Worm (Caenorhabditis elegans) whole organism, L2 larva: ENCODE data around the gene F43C11.12.

Experiments
- R02D3.7 ChIP-seq: fragments of 150-350 bp; optimal IDR thresholded peaks from 2 replicates; lab custom pipeline; 2014; ENCODE audit warnings: missing biosample characterization, missing genetic modification characterization
- alr-1 ChIP-seq: fragments of 150-350 bp; optimal IDR thresholded peaks from 2 replicates; lab custom pipeline; 2014; ENCODE audit warnings: missing biosample characterization, missing genetic modification characterization
- ama-1 ChIP-seq: fragments of 150-350 bp; optimal IDR thresholded peaks from 2 replicates; lab custom pipeline; 2018; ENCODE audit warnings: inconsistent platforms
- blmp-1 ChIP-seq: sonication (generic microtip); optimal IDR thresholded peaks from 2 replicates; lab custom pipeline; 2017; ENCODE audit warnings: missing genetic modification characterization, mild to moderate bottlenecking, missing compliant biosample characterization, antibody characterized with exemption, moderate library complexity; ENCODE audit not compliant: insufficient read depth
- ceh-16 ChIP-seq: fragments of 150-350 bp; optimal IDR thresholded peaks from 2 replicates; lab custom pipeline; 2014; ENCODE audit warnings: missing biosample characterization, missing genetic modification characterization
- elt-1 ChIP-seq: fragments of 150-350 bp; optimal IDR thresholded peaks from 2 replicates; lab custom pipeline; 2014; ENCODE audit warnings: missing biosample characterization, missing genetic modification characterization
- elt-3 ChIP-seq: sonication (generic microtip); optimal IDR thresholded peaks from 2 replicates; lab custom pipeline; 2017; ENCODE audit warnings: missing biosample characterization, missing genetic modification characterization
- fos-1 ChIP-seq: fragments of 150-350 bp; optimal IDR thresholded peaks from 2 replicates; lab custom pipeline; 2014; ENCODE audit warnings: missing biosample characterization, missing genetic modification characterization
- lin-11 ChIP-seq: fragments of 150-350 bp; sonication (generic microtip); optimal IDR thresholded peaks from 2 replicates; lab custom pipeline; 2014; ENCODE audit warnings: missing biosample characterization, missing genetic modification characterization, inconsistent platforms, mixed read lengths
- lin-13 ChIP-seq: fragments of 150-350 bp; optimal IDR thresholded peaks from 2 replicates; lab custom pipeline; 2014; ENCODE audit warnings: missing biosample characterization, missing genetic modification reagents, missing genetic modification characterization
- mab-5 ChIP-seq: fragments of 150-350 bp; optimal IDR thresholded peaks from 2 replicates; lab custom pipeline; 2014; ENCODE audit warnings: missing biosample characterization, missing genetic modification characterization
- mbf-1 ChIP-seq: sonication (generic microtip); optimal IDR thresholded peaks from 2 replicates; lab custom pipeline; 2017; ENCODE audit warnings: missing biosample characterization, missing genetic modification characterization
- nhr-10 ChIP-seq: sonication (generic microtip); optimal IDR thresholded peaks from 2 replicates; lab custom pipeline; 2017; ENCODE audit warnings: missing biosample characterization, missing genetic modification characterization
- nhr-11 ChIP-seq: fragments of 150-350 bp; optimal IDR thresholded peaks from 2 replicates; lab custom pipeline; 2014; ENCODE audit warnings: missing biosample characterization, missing genetic modification characterization
- nhr-12 ChIP-seq: fragments of 150-350 bp; optimal IDR thresholded peaks from 2 replicates; lab custom pipeline; 2014; ENCODE audit warnings: missing biosample characterization, missing genetic modification characterization
- nhr-129 ChIP-seq: fragments of 150-350 bp; optimal IDR thresholded peaks from 2 replicates; lab custom pipeline; 2014; ENCODE audit warnings: missing biosample characterization, missing genetic modification characterization
- nhr-21 ChIP-seq: fragments of 150-350 bp; optimal IDR thresholded peaks from 2 replicates; lab custom pipeline; 2014; ENCODE audit warnings: missing biosample characterization, missing genetic modification characterization
- nhr-23 ChIP-seq: fragments of 150-350 bp; optimal IDR thresholded peaks from 2 replicates; lab custom pipeline; 2014; ENCODE audit warnings: missing biosample characterization, missing genetic modification reagents, missing genetic modification characterization
- nhr-237 ChIP-seq: fragments of 150-350 bp; optimal IDR thresholded peaks from 2 replicates; lab custom pipeline; 2014; ENCODE audit warnings: missing biosample characterization, missing genetic modification characterization
- nhr-25 ChIP-seq: fragments of 150-350 bp; sonication (generic microtip); optimal IDR thresholded peaks from 3 replicates; lab custom pipeline; 2014; ENCODE audit warnings: missing biosample characterization, missing genetic modification characterization
- nhr-77 ChIP-seq: fragments of 150-350 bp; optimal IDR thresholded peaks from 2 replicates; lab custom pipeline; 2014; ENCODE audit warnings: missing biosample characterization, missing genetic modification characterization
- peb-1 ChIP-seq: fragments of 150-350 bp; optimal IDR thresholded peaks from 2 replicates; lab custom pipeline; 2014; ENCODE audit warnings: missing biosample characterization, missing genetic modification characterization
- skn-1 ChIP-seq: sonication (generic microtip); optimal IDR thresholded peaks from 2 replicates; lab custom pipeline; 2017; ENCODE audit warnings: missing biosample characterization, missing genetic modification characterization
- sma-9 ChIP-seq, 2 experiments: fragments of 150-350 bp in 1 of 2; sonication (generic microtip) in 1 of 2; optimal IDR thresholded peaks; 2 replicates each; lab custom pipeline; 2014 to 2016; ENCODE audit warnings: missing genetic modification characterization in 2 of 2, mild to moderate bottlenecking in 1 of 2, missing biosample characterization in 1 of 2, missing compliant biosample characterization in 1 of 2, missing genetic modification reagents in 1 of 2, moderate library complexity in 1 of 2
- snpc-4 ChIP-seq: fragments of 150-350 bp; optimal IDR thresholded peaks from 2 replicates; lab custom pipeline; 2014; ENCODE audit warnings: missing biosample characterization, missing genetic modification characterization
- zag-1 ChIP-seq: fragments of 150-350 bp; optimal IDR thresholded peaks from 2 replicates; lab custom pipeline; 2014; ENCODE audit warnings: missing biosample characterization, missing genetic modification characterization
- ztf-1 ChIP-seq: fragments of 200-800 bp; sonication (Bioruptor generic); conservative IDR thresholded peaks from 2 replicates; pipeline ENCODE4 v1.3.6; 2022; ENCODE audit warnings: missing genetic modification characterization, missing compliant biosample characterization
- ztf-11 ChIP-seq: sonication (generic microtip); optimal IDR thresholded peaks from 2 replicates; lab custom pipeline; 2017; ENCODE audit warnings: missing biosample characterization, missing genetic modification characterization
- ztf-4 ChIP-seq: fragments of 150-350 bp; optimal IDR thresholded peaks from 2 replicates; lab custom pipeline; 2014; ENCODE audit warnings: missing biosample characterization, missing genetic modification characterization

Gene F43C11.12

DNA sequence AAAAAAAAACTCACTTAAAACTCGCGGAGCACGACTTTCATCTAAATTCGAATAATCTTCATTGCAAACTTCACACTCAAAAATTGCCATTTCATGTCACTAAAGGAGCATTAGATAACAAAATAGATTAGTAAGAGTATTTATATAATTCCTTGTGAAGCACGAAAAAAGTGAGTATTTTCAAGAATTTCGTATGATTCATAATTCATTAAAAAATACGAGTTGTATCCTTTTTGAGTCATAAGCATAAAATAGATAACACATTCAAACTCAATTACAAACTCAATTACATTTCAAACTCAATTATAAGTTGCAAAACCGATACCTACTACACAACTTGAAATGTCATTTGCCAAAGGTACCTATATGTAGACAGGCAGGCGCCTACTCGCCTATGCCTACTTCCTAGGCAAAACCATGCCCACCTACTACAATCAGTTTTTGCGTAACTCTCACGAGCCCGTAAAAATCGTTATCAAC is 37.5 kb downstream of the F43C11.12 start, which contains the start of the genes ZK1240.8 and ZK1240.1:
Gene ZK1240.8 (minus strand): TSS at position 101 of the 480 bp plus-strand sequence.
Gene ZK1240.1 (plus strand): TSS at position 430 of the 480 bp plus-strand sequence.
- TF ChIP-seq ztf-1 (GFP tag; lab: Robert Waterston, UW) (no peak), alr-1 (no peak), nhr-23 (tag; lab: Kevin White, UChicago) (no peak), nhr-21 (no peak), nhr-129 (tag; lab: Kevin White, UChicago) (no peak), nhr-237 (no peak), skn-1 (tag; lab: Kevin White, UChicago) (no peak), nhr-25 (tag; lab: Kevin White, UChicago) (no peak), peb-1 (tag; lab: Kevin White, UChicago) (no peak), nhr-77 (tag; lab: Kevin White, UChicago) (no peak), mbf-1 (tag; lab: Kevin White, UChicago) (no peak), ceh-16 (tag; lab: Kevin White, UChicago) (no peak), elt-1 (tag; lab: Kevin White, UChicago) (no peak), lin-13 (GFP tag; lab: Kevin White, UChicago) (no peak)
- TF ChIP-seq, all 48 proteins: peak for 0

DNA sequence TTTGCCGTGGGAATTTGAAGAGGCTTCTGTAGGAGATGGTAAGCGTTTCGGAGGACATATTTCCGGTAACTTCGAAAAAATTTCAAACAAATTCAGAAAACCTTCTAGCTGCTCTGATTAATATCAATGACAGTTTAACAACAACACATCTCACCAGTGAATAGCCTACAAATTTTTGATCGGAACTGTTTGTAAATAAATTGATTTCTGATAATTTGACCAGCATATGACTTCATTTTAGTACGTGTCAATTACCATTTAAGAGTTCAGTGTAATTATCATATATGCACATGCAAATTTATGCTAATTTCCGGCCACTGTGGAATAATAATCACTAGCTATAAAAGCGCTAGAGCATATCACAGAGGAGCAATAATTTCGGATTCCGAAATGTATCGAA is 41.6 kb downstream of the F43C11.12 start, which contains the start of gene ZK1240.11:
Gene ZK1240.11 (plus strand): TSS at position 301 of the 400 bp plus-strand sequence.
- TF ChIP-seq mab-5 (tag; lab: Kevin White, UChicago) (no peak), nhr-21 (no peak), ama-1 (no peak), R02D3.7 (tag; lab: Kevin White, UChicago) (no peak), nhr-10 (tag; lab: Kevin White, UChicago) (no peak), nhr-11 (tag; lab: Kevin White, UChicago) (no peak), nhr-12 (tag; lab: Kevin White, UChicago) (no peak), ceh-16 (tag; lab: Kevin White, UChicago) (no peak), nhr-23 (tag; lab: Kevin White, UChicago) (no peak), elt-3 (tag; lab: Kevin White, UChicago) (no peak), nhr-25 (tag; lab: Kevin White, UChicago) (no peak), snpc-4 (tag; lab: Kevin White, UChicago) (no peak), ztf-4 (tag; lab: Kevin White, UChicago) (no peak), zag-1 (no peak), ztf-11 (no peak), skn-1 (tag; lab: Kevin White, UChicago) (no peak), lin-11 (tag; lab: Kevin White, UChicago) (no peak)

DNA sequence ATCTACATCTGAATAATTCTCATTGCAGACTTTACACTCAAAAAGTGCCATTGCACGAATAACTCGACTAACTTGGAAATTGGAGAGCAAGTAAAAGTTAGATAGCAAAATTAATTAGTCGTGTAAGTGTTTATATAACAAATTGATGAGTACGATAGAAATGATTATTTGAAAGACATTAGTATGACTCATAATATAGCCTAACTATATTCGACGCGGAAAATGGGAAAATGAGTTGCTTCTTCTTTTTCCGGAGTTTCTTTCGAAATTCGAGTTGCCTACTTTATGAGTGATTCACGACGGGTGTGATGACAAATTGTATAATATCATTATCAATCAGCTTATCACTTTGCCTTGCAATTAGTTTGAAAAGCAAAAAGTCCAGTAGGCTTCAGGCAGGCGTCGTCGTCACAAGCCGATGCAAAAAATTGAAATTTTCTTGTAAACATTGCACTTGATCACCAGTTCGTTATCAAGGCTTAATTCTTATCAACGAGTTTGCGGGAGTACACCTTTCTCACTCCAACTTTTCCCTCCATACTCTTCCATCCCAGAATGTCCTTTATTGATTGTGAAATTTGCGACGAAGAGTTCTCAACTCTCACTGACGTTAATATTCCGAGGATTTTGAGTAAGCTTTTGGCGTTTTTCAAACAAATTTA is 43.5 kb downstream of the F43C11.12 start, which contains the start of the genes ZK1240.6 and ZK1240.2:
Gene ZK1240.6 (minus strand): TSS at position 51 of the 662 bp plus-strand sequence.
Gene ZK1240.2 (plus strand): TSS at position 520 of the 662 bp plus-strand sequence.
- TF ChIP-seq sma-9 (GFP tag; optimal IDR thresholded peaks at IDR 0.05; lab: Kevin White, UChicago) (peak; percentile 21), sma-9 (tag; optimal IDR thresholded peaks at IDR 0.05; lab: Kevin White, UChicago) (no peak), fos-1 (tag; lab: Kevin White, UChicago) (peak; percentile 76), lin-13 (GFP tag; lab: Kevin White, UChicago) (no peak)
- TF ChIP-seq, all 48 proteins: peak for 2

DNA sequence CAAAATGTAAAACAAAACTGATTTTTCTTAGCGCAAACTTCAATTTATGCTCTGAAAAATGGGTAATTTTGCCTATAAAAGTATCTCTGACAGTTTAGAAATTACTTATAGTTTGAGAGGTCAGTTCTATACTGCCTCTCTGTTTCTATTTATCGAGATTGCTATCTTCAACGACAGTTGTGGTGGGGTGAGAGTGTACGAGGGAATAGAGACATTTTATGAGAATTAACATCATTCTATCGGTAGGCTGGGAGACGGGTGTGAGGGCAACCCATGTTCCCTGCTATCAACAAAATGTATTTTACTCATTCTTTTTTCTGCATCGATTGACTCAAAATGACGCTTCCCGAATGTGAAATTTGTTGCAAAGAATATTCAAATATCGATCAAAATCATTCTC is 46.4 kb downstream of the F43C11.12 start, which contains the start of gene ZK1240.3:
Gene ZK1240.3 (plus strand): TSS at position 238 of the 400 bp plus-strand sequence.
- TF ChIP-seq nhr-11 (tag; lab: Kevin White, UChicago) (no peak), fos-1 (tag; lab: Kevin White, UChicago) (peak; percentile 87)

DNA sequence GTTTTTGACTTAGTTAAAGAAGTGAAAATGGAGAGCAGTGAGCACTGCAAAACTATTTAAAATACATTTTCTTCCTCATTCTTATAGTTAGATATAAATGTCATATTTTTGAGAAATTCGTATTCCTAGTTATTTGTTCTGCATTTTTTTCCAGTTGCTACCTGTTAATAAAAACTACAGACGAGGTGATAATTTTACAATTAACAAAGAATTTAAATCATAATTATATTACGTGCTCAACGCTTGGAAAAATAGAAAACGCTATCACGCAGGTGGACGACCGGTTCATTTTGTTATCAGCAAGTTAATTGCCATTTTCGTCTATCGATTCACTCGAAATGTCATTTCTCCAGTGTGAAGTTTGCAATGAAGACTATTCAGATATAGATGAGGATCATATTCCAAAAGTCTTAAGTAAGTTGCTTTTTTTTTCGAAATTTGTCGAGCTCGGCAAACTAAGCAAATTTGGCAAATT is 48.6 kb downstream of the F43C11.12 start, which contains the start of the genes ZK1240.5 and ZK1240.9:
Gene ZK1240.5 (minus strand): TSS at position 51 of the 475 bp plus-strand sequence.
Gene ZK1240.9 (plus strand): TSS at position 307 of the 475 bp plus-strand sequence.
- peak; percentile 21 for TF ChIP-seq fos-1 (tag; lab: Kevin White, UChicago)
- TF ChIP-seq blmp-1 = no peak
